Worm (Caenorhabditis elegans) whole organism, mixed stage, embryonic: ENCODE data around the gene hlh-14.

ENCODE experiments used
- lin-13 ChIP-seq: fragments of 150-350 bp; optimal IDR thresholded peaks from 2 replicates; lab custom pipeline; 2014; ENCODE audit warnings: missing biosample characterization, missing genetic modification characterization
- lin-32 ChIP-seq: fragments of 200-800 bp; sonication (Bioruptor generic); optimal IDR thresholded peaks from 2 replicates; lab custom pipeline; 2018; ENCODE audit warnings: mild to moderate bottlenecking, missing genetic modification characterization, missing compliant biosample characterization
- sptf-1 ChIP-seq: sonication (generic microtip); optimal IDR thresholded peaks from 2 replicates; lab custom pipeline; 2017; ENCODE audit warnings: mild to moderate bottlenecking, missing genetic modification characterization, moderate library complexity, missing compliant biosample characterization

DNA sequence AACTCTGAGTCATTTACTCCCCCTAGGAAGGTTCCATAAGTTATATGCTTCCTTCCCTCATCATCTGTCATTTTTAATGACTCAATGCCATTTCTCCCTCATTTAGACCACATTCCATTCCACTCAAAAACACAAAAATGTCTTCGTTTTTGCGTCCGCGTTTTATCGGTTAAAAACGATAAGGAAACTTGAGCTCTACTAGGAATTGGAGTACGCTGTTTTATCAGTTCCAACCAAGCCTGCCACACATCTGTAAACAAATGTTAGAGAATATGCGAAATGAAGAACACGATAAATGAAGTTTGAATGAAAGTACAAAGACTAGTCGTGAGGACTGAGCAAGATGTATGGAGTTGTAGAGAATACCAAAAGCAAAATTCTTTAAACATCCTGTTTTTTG is 9.7 kb upstream of the hlh-14 start:
- TF ChIP-seq lin-32 (GFP tag; lab: Kevin White, UChicago): no peak
- TF ChIP-seq lin-13 (tag; lab: Kevin White, UChicago): no peak
- TF ChIP-seq sptf-1: no peak
